Fruit fly (Drosophila melanogaster): Measurements from ENCODE around the gene CG31522.

Gene CG31522

DNA sequence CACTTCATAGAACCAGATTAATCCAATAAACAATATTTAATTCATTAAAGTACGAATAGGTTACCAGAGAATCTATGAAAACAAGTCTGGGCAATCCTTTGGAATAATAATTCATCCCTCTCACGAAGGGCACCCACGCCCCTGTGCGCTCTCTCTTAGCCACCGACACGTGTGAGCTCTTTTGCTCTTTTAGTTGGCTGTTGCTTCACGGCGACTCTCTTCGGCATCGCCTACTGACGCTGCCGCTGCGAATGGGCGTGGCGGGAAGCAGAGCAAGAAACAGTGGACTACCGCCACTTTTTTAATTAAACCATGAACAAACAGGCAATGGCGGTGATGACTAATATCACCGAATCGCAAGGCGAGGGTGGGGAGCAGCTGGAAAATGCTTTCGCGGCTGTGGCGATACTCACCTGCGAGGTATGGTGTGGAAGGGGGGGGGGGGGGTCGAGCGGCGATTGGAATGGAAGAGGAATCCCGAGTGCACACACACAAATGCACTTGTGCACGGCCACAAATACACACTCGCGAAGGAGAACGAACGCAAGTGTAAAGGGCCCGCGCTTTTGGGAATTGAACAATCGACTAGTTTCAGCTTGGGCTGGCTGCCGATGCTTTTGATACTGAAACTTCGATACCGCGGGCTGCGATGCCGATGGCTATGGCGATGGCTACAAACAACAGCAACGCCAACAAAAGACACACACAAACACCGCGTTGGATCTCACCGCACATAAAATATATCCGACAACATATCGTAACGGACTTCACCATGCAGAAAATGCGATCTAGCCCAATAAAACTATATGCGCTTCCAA lies 15.7 kb upstream of the CG31522 start (continued):
- peak; percentile 53 for TF ChIP-seq Lhr (GFP tag; optimal IDR thresholded peaks at IDR 0.05)
- peak; percentile 69 for TF ChIP-seq CG3838 (GFP tag; optimal IDR thresholded peaks at IDR 0.05)
- TF ChIP-seq CG8944 (GFP tag; optimal IDR thresholded peaks at IDR 0.05): peak; percentile 84
- peak; percentile 95 for TF ChIP-seq CG11456 (GFP tag; IDR thresholded peaks at IDR 0.05)
- peak; percentile 77 for TF ChIP-seq bcd (GFP tag; optimal IDR thresholded peaks at IDR 0.05)
- peak; percentile 65 for TF ChIP-seq CG43689 (GFP tag; IDR thresholded peaks at IDR 0.05)
- TF ChIP-seq Spps (tag; optimal IDR thresholded peaks at IDR 0.05): peak; percentile 63
- peak; percentile 65; the same call in 1 of the 2 replicates for TF ChIP-seq aop (GFP tag; IDR thresholded peaks at IDR 0.05)
- peak; percentile 74 for TF ChIP-seq CG1602 (GFP tag; optimal IDR thresholded peaks at IDR 0.05)
- peak; percentile 73 for TF ChIP-seq wdn (GFP tag; IDR thresholded peaks at IDR 0.05)
- peak; percentile 93 for TF ChIP-seq ken (GFP tag; IDR thresholded peaks at IDR 0.05)
- TF ChIP-seq insv (GFP tag; optimal IDR thresholded peaks at IDR 0.05): no peak
- peak; percentile 57 for TF ChIP-seq Ets97D (GFP tag; optimal IDR thresholded peaks at IDR 0.05)
- TF ChIP-seq CG42726 (GFP tag; IDR thresholded peaks at IDR 0.05; ENCODE audit: partially characterized antibody): no peak
- peak; percentile 60 for TF ChIP-seq sima (GFP tag; optimal IDR thresholded peaks at IDR 0.05)
- peak; percentile 82 for TF ChIP-seq CG10209 (GFP tag; optimal IDR thresholded peaks at IDR 0.05)
- TF ChIP-seq dan (GFP tag; IDR thresholded peaks at IDR 0.05): no peak
- TF ChIP-seq prd (optimal IDR thresholded peaks at IDR 0.05): no peak
- TF ChIP-seq prd (GFP tag; IDR thresholded peaks at IDR 0.05): peak; percentile 89
- peak; percentile 99 for TF ChIP-seq CG3163 (GFP tag; optimal IDR thresholded peaks at IDR 0.05)
- peak; percentile 81 for TF ChIP-seq dati (GFP tag; IDR thresholded peaks at IDR 0.05)
- TF ChIP-seq Nf-YB (GFP tag; optimal IDR thresholded peaks at IDR 0.05): peak; percentile 40
- peak; percentile 73 for TF ChIP-seq gsb (GFP tag; IDR thresholded peaks at IDR 0.05)
- peak; percentile 91 for TF ChIP-seq Xrp1 (GFP tag; IDR thresholded peaks at IDR 0.05)
- TF ChIP-seq crc (GFP tag; optimal IDR thresholded peaks at IDR 0.05): peak; percentile 58
- peak; percentile 66 for TF ChIP-seq esg (GFP tag; conservative IDR thresholded peaks at IDR 0.05)
- TF ChIP-seq CkIIα-i1 (GFP tag; IDR thresholded peaks at IDR 0.05): 0 out of 2 replicates have a peak, but pooled peaks have one; percentile 15
- TF ChIP-seq Dfd (GFP tag; optimal IDR thresholded peaks at IDR 0.05): no peak
- TF ChIP-seq btn (GFP tag; optimal IDR thresholded peaks at IDR 0.05): peak; percentile 70
- peak; percentile 21 for TF ChIP-seq CG8359 (GFP tag; optimal IDR thresholded peaks at IDR 0.05; ENCODE audit: borderline replicate concordance)
- TF ChIP-seq Sry-δ (GFP tag; optimal IDR thresholded peaks at IDR 0.05): peak; percentile 43
- peak; percentile 97 for TF ChIP-seq chm (GFP tag; IDR thresholded peaks at IDR 0.05)
- TF ChIP-seq so (GFP tag; IDR thresholded peaks at IDR 0.05): peak; percentile 91
- peak; percentile 76 for TF ChIP-seq CG9817 (tag; optimal IDR thresholded peaks at IDR 0.05)
- peak; percentile 86 for TF ChIP-seq pho (GFP tag; optimal IDR thresholded peaks at IDR 0.05)
- TF ChIP-seq CG8089 (GFP tag; optimal IDR thresholded peaks at IDR 0.05): peak; percentile 75
- peak; percentile 84; the same call in 2 of the 3 replicates for TF ChIP-seq B-H1 (GFP tag; IDR thresholded peaks at IDR 0.05)
- TF ChIP-seq CG14860 (GFP tag; IDR thresholded peaks at IDR 0.05; ENCODE audit: partially characterized antibody): no peak
- TF ChIP-seq zfh2 (GFP tag; optimal IDR thresholded peaks at IDR 0.05): peak; percentile 87
- peak; percentile 73 for TF ChIP-seq fd3F (GFP tag; optimal IDR thresholded peaks at IDR 0.05)
- peak; percentile 89 for TF ChIP-seq CG12071 (GFP tag; optimal IDR thresholded peaks at IDR 0.05)
- peak; percentile 60 for TF ChIP-seq CG11398 (GFP tag; optimal IDR thresholded peaks at IDR 0.05)
- TF ChIP-seq cato (GFP tag; optimal IDR thresholded peaks at IDR 0.05; ENCODE audit: borderline replicate concordance): peak; percentile 58
- peak; percentile 76 for TF ChIP-seq dm (GFP tag; optimal IDR thresholded peaks at IDR 0.05)
- no peak for TF ChIP-seq fru (optimal IDR thresholded peaks at IDR 0.05)
- peak; percentile 85 for TF ChIP-seq pros (GFP tag; optimal IDR thresholded peaks at IDR 0.05)
- TF ChIP-seq Bgb (GFP tag; IDR thresholded peaks at IDR 0.05; ENCODE audit: partially characterized antibody): no peak; the same call in 1 of the 2 replicates
- TF ChIP-seq kay (GFP tag; optimal IDR thresholded peaks at IDR 0.05): peak; percentile 93
- no peak for TF ChIP-seq CG10321 (GFP tag; IDR thresholded peaks at IDR 0.05)
- TF ChIP-seq sens (GFP tag): peak; percentile 98
